Worm (Caenorhabditis elegans): ENCODE data around the gene nhr-213.

The nhr-213 gene

ce11 chrV:15897696-15898095 is 1.1 kb upstream of the nhr-213 start, which contains the start of gene str-60:
str-60 (plus strand) TSS chrV:15897996.
- no peak for TF ChIP-seq ref-1 (GFP tag; conservative IDR thresholded peaks at IDR 0.05)
- TF ChIP-seq tab-1 (GFP tag; IDR thresholded peaks at IDR 0.05) = no peak
- TF ChIP-seq med-1 (GFP tag; optimal IDR thresholded peaks at IDR 0.05; ENCODE audit: insufficient read depth) = no peak
- no peak for TF ChIP-seq T22C8.4 (GFP tag; IDR thresholded peaks at IDR 0.05)
- no peak for TF ChIP-seq ztf-23 (GFP tag; IDR thresholded peaks at IDR 0.05)
- no peak for TF ChIP-seq flt-1 (GFP tag; IDR thresholded peaks at IDR 0.05)
- no peak for TF ChIP-seq ztf-29 (GFP tag; IDR thresholded peaks at IDR 0.05)
- TF ChIP-seq klf-2 (GFP tag; conservative IDR thresholded peaks at IDR 0.05) = no peak
- no peak for TF ChIP-seq cog-1 (tag; optimal IDR thresholded peaks at IDR 0.05)

ce11 chrV:15892696-15893095 is 3.9 kb downstream of the nhr-213 start, which contains the start of gene T06C12.11:
T06C12.11 (plus strand) TSS chrV:15892996.
- TF ChIP-seq ztf-29 (GFP tag; IDR thresholded peaks at IDR 0.05) (no peak), klf-2 (GFP tag; conservative IDR thresholded peaks at IDR 0.05) (no peak), ref-1 (GFP tag; conservative IDR thresholded peaks at IDR 0.05) (no peak)

- no peak for TF ChIP-seq ztf-23 (GFP tag; IDR thresholded peaks at IDR 0.05)
Measured at ce11 chrV:15891761-15892160, 4.8 kb downstream of the nhr-213 start, which contains the start of gene T06C12.12. T06C12.12 (plus strand) TSS chrV:15892061.

- TF ChIP-seq ztf-23 (GFP tag; IDR thresholded peaks at IDR 0.05) (no peak), tab-1 (GFP tag; IDR thresholded peaks at IDR 0.05) (no peak), klf-2 (GFP tag; conservative IDR thresholded peaks at IDR 0.05) (no peak), cog-1 (tag; optimal IDR thresholded peaks at IDR 0.05) (no peak), ref-1 (GFP tag; conservative IDR thresholded peaks at IDR 0.05) (no peak), med-1 (GFP tag; optimal IDR thresholded peaks at IDR 0.05; ENCODE audit: insufficient read depth) (no peak), ztf-29 (GFP tag; IDR thresholded peaks at IDR 0.05) (no peak), flt-1 (GFP tag; IDR thresholded peaks at IDR 0.05) (no peak), T22C8.4 (GFP tag; IDR thresholded peaks at IDR 0.05) (no peak)
Measured at ce11 chrV:15891279-15891678, 5.3 kb downstream of the nhr-213 start.

ce11 chrV:15890115-15890514 is 6.5 kb downstream of the nhr-213 start:
- TF ChIP-seq flt-1 (GFP tag; IDR thresholded peaks at IDR 0.05) = no peak
- TF ChIP-seq med-1 (GFP tag; optimal IDR thresholded peaks at IDR 0.05; ENCODE audit: insufficient read depth) = no peak
- TF ChIP-seq ztf-29 (GFP tag; IDR thresholded peaks at IDR 0.05) = no peak

ce11 chrV:15888751-15889150 is 7.8 kb downstream of the nhr-213 start, which contains the start of gene cgt-1:
cgt-1 (minus strand) TSS chrV:15888851.
- no peak for TF ChIP-seq tab-1 (GFP tag; IDR thresholded peaks at IDR 0.05)
- TF ChIP-seq T22C8.4 (GFP tag; IDR thresholded peaks at IDR 0.05) = no peak
- no peak for TF ChIP-seq ref-1 (GFP tag; conservative IDR thresholded peaks at IDR 0.05)
- TF ChIP-seq ztf-23 (GFP tag; IDR thresholded peaks at IDR 0.05) = no peak
- no peak for TF ChIP-seq ztf-29 (GFP tag; IDR thresholded peaks at IDR 0.05)
- TF ChIP-seq klf-2 (GFP tag; conservative IDR thresholded peaks at IDR 0.05) = no peak

- TF ChIP-seq flt-1 (GFP tag; IDR thresholded peaks at IDR 0.05) (no peak), klf-2 (GFP tag; conservative IDR thresholded peaks at IDR 0.05) (no peak)
Measured at ce11 chrV:15887708-15888295, 8.8 kb downstream of the nhr-213 start.

- TF ChIP-seq med-1 (GFP tag; optimal IDR thresholded peaks at IDR 0.05; ENCODE audit: insufficient read depth) = no peak
Measured at ce11 chrV:15885967-15886366, 10.6 kb downstream of the nhr-213 start, which contains the start of gene T06C12.9. T06C12.9 (minus strand) TSS chrV:15886067.

ce11 chrV:15884698-15885097 is 11.9 kb downstream of the nhr-213 start, which contains the start of gene oac-42:
oac-42 (minus strand) TSS chrV:15884798.
- no peak for TF ChIP-seq ztf-29 (GFP tag; IDR thresholded peaks at IDR 0.05)

ce11 chrV:15880705-15881104 is 15.9 kb downstream of the nhr-213 start:
- TF ChIP-seq med-1 (GFP tag; optimal IDR thresholded peaks at IDR 0.05; ENCODE audit: insufficient read depth) (no peak), tab-1 (GFP tag; IDR thresholded peaks at IDR 0.05) (no peak), flt-1 (GFP tag; IDR thresholded peaks at IDR 0.05) (no peak), T22C8.4 (GFP tag; IDR thresholded peaks at IDR 0.05) (no peak), ztf-29 (GFP tag; IDR thresholded peaks at IDR 0.05) (no peak), klf-2 (GFP tag; conservative IDR thresholded peaks at IDR 0.05) (no peak), ref-1 (GFP tag; conservative IDR thresholded peaks at IDR 0.05) (no peak), ztf-23 (GFP tag; IDR thresholded peaks at IDR 0.05) (no peak), cog-1 (tag; optimal IDR thresholded peaks at IDR 0.05) (no peak)

- TF ChIP-seq ztf-29 (GFP tag; IDR thresholded peaks at IDR 0.05) = no peak
- no peak for TF ChIP-seq tab-1 (GFP tag; IDR thresholded peaks at IDR 0.05)
- no peak for TF ChIP-seq ref-1 (GFP tag; conservative IDR thresholded peaks at IDR 0.05)
- TF ChIP-seq klf-2 (GFP tag; conservative IDR thresholded peaks at IDR 0.05) = no peak
- no peak for TF ChIP-seq cog-1 (tag; optimal IDR thresholded peaks at IDR 0.05)
- TF ChIP-seq flt-1 (GFP tag; IDR thresholded peaks at IDR 0.05) = no peak
- no peak for TF ChIP-seq T22C8.4 (GFP tag; IDR thresholded peaks at IDR 0.05)
- TF ChIP-seq ztf-23 (GFP tag; IDR thresholded peaks at IDR 0.05) = no peak
- no peak for TF ChIP-seq med-1 (GFP tag; optimal IDR thresholded peaks at IDR 0.05; ENCODE audit: insufficient read depth)
Measured at ce11 chrV:15880033-15880432, 16.5 kb downstream of the nhr-213 start.
